Fruit fly (Drosophila melanogaster): ENCODE measurements around the gene CG10232.

Gene CG10232

DNA sequence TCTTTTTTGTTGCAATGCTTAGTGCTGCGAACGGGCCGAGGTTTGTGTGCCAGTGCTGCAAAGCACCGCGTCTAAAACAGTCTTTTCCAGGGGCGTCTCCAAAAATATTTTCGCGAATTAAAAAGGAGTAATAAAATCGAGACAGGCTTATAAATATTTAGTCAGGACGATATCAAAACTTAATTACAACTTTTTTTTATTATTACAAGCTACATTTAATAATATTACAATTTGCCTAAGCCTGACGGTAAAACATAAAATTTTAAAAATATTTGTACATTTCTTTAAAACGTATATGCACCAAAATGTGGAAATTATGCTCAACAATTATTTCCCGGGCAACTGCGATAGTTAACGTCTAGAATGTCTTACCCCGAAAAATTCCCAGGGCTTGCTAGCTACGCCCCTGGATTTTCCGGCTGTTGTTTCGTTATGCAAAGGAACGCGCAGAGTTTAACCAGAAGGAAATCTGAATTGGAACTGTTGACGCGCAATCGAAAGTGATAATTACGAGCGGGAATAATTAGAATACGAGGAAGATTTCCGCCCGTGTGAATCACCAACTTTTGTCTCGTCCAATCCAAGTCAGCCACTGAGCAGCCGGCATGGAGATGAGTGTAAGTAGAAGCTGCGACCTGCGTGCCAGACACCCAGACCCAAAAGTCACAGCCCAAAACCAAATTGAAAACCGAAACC, 36.6 kb upstream of the CG10232 start, which contains the start of the genes PTPMT1 and Hrd3:
TSS of gene PTPMT1 (plus strand) at position 428 of the 696 bp plus-strand sequence.
TSS of gene Hrd3 (minus strand) at position 646 of the 696 bp plus-strand sequence.
- TF ChIP-seq Hr96 (GFP tag; optimal IDR thresholded peaks at IDR 0.05) = peak; percentile 98
- peak; percentile 96 for TF ChIP-seq bab1 (GFP tag; optimal IDR thresholded peaks at IDR 0.05)
- peak; percentile 98 for TF ChIP-seq CG7101 (tag; optimal IDR thresholded peaks at IDR 0.05)
- TF ChIP-seq pad (GFP tag; optimal IDR thresholded peaks at IDR 0.05) = peak; percentile 95
- TF ChIP-seq cic (GFP tag; optimal IDR thresholded peaks at IDR 0.05) = peak; percentile 88
- peak; percentile 93 for TF ChIP-seq tj (GFP tag; optimal IDR thresholded peaks at IDR 0.05)
- TF ChIP-seq CG33017 (tag; optimal IDR thresholded peaks at IDR 0.05) = peak; percentile 97
- TF ChIP-seq toe (GFP tag; optimal IDR thresholded peaks at IDR 0.05) = peak; percentile 99
- TF ChIP-seq ovo (GFP tag; optimal IDR thresholded peaks at IDR 0.05) = peak; percentile 95
- TF ChIP-seq CG1620 (GFP tag; optimal IDR thresholded peaks at IDR 0.05) = peak; percentile 99
- peak; percentile 99 for TF ChIP-seq CG12768 (GFP tag; optimal IDR thresholded peaks at IDR 0.05)
- TF ChIP-seq Mnt (GFP tag; optimal IDR thresholded peaks at IDR 0.05) = peak; percentile 95
- TF ChIP-seq Clk (GFP tag; optimal IDR thresholded peaks at IDR 0.05) = peak; percentile 97
- no peak for TF ChIP-seq kay (GFP tag; ENCODE audit: borderline replicate concordance)
- TF ChIP-seq cnc (optimal IDR thresholded peaks at IDR 0.05) = no peak
- peak; percentile 98 for TF ChIP-seq Crg-1 (GFP tag; optimal IDR thresholded peaks at IDR 0.05)
- TF ChIP-seq CG7045 (GFP tag; optimal IDR thresholded peaks at IDR 0.05) = peak; percentile 99
- peak; percentile 99 for TF ChIP-seq CG5204 (GFP tag; optimal IDR thresholded peaks at IDR 0.05)
- peak; percentile 100 for TF ChIP-seq CG11617 (GFP tag; optimal IDR thresholded peaks at IDR 0.05)
- peak; percentile 94 for TF ChIP-seq CG14711 (tag; optimal IDR thresholded peaks at IDR 0.05)

DNA sequence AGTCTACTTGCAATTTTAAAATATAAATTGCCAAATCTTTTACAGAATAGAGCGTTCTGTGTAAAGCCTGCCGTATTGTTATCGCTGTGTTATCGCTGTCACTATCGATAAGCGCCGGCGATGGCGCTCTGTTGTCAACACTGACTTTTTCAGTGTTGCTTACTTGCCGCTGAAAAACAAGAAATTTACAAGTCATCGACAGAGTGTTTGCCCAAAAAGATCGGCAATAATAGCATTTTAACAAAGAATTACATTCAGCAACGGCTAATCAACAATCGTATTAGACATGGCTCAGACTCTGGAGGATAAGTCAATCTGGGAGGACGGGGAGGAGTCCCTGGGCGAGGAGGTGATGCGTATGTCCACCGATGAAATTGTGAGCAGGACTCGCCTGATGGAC, 31.3 kb upstream of the CG10232 start, which contains the start of the genes RanBP3 and Rpt5:
TSS of gene RanBP3 (minus strand) at position 107 of the 400 bp plus-strand sequence.
TSS of gene Rpt5 (plus strand) at position 149 of the 400 bp plus-strand sequence.
- no peak for TF ChIP-seq Hr96 (GFP tag; optimal IDR thresholded peaks at IDR 0.05)
- TF ChIP-seq bab1 (GFP tag; optimal IDR thresholded peaks at IDR 0.05) = peak; percentile 67
- TF ChIP-seq CG5204 (GFP tag; optimal IDR thresholded peaks at IDR 0.05) = no peak
- peak; percentile 55 for TF ChIP-seq CG7045 (GFP tag; optimal IDR thresholded peaks at IDR 0.05)
- peak; percentile 70 for TF ChIP-seq CG11617 (GFP tag; optimal IDR thresholded peaks at IDR 0.05)
- peak; percentile 75 for TF ChIP-seq CG14711 (tag; optimal IDR thresholded peaks at IDR 0.05)
- peak; percentile 80 for TF ChIP-seq CG7101 (tag; optimal IDR thresholded peaks at IDR 0.05)
- peak; percentile 26 for TF ChIP-seq toe (GFP tag; optimal IDR thresholded peaks at IDR 0.05)
- peak; percentile 56 to 92 for TF ChIP-seq cnc (optimal IDR thresholded peaks at IDR 0.05)
- peak; percentile 81 for TF ChIP-seq Crg-1 (GFP tag; optimal IDR thresholded peaks at IDR 0.05)
- TF ChIP-seq cic (GFP tag; optimal IDR thresholded peaks at IDR 0.05) = peak; percentile 37
- TF ChIP-seq tj (GFP tag; optimal IDR thresholded peaks at IDR 0.05) = no peak
- peak; percentile 68 for TF ChIP-seq Mnt (GFP tag; optimal IDR thresholded peaks at IDR 0.05)
- TF ChIP-seq kay (GFP tag; ENCODE audit: borderline replicate concordance) = no peak
- peak; percentile 77 for TF ChIP-seq pad (GFP tag; optimal IDR thresholded peaks at IDR 0.05)
- peak; percentile 40 for TF ChIP-seq Clk (GFP tag; optimal IDR thresholded peaks at IDR 0.05)
- peak; percentile 12 for TF ChIP-seq ovo (GFP tag; optimal IDR thresholded peaks at IDR 0.05)
- peak; percentile 86 for TF ChIP-seq CG12768 (GFP tag; optimal IDR thresholded peaks at IDR 0.05)
- peak; percentile 82 for TF ChIP-seq CG1620 (GFP tag; optimal IDR thresholded peaks at IDR 0.05)
- TF ChIP-seq CG33017 (tag; optimal IDR thresholded peaks at IDR 0.05) = peak; percentile 59

DNA sequence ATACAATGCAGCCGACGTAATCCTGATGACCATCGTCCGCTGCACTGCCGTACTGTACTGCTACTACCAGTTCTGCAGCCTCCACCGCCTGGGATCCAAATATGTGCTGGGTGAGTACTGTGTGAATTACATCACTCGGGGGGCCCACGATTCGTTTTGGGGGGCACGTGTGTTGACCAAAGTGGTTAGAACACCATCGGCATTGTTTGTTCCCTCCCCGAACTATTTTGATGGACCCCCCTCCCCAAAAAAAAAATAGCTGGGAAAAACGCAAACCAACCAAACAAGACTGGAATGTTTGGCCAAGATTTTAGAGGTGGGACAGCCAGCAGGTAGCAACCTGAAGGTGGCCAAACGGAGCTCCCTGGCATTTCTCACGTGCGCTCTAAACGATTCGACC, 26.0 kb upstream of the CG10232 start:
- TF ChIP-seq toe (GFP tag; optimal IDR thresholded peaks at IDR 0.05) = no peak
- TF ChIP-seq Clk (GFP tag; optimal IDR thresholded peaks at IDR 0.05) = no peak
- no peak for TF ChIP-seq CG11617 (GFP tag; optimal IDR thresholded peaks at IDR 0.05)
- no peak for TF ChIP-seq CG7045 (GFP tag; optimal IDR thresholded peaks at IDR 0.05)
- TF ChIP-seq tj (GFP tag; optimal IDR thresholded peaks at IDR 0.05) = no peak
- no peak for TF ChIP-seq cnc (optimal IDR thresholded peaks at IDR 0.05)
- TF ChIP-seq CG12768 (GFP tag; optimal IDR thresholded peaks at IDR 0.05) = no peak
- no peak for TF ChIP-seq CG33017 (tag; optimal IDR thresholded peaks at IDR 0.05)
- no peak for TF ChIP-seq CG1620 (GFP tag; optimal IDR thresholded peaks at IDR 0.05)
- TF ChIP-seq CG14711 (tag; optimal IDR thresholded peaks at IDR 0.05) = no peak

DNA sequence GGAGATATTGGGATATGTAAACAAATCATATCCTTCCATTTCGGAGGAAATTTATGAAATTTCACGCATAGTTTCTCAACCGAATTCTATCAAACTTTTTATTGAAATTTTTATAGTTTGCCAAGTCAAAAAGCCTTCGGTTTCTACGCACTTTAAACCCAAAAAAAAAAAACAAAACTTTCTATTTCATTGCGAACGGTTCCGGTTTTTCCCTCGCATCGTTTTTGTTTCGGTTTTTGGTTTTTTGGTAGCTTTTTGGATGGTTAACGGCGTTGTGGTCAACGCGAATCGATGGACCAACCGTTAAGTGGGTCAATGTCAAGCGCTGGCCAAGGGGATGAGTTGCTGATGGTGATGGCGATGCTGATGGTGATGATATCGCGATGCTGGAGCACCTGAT, 19.5 kb upstream of the CG10232 start:
- no peak for TF ChIP-seq CG1620 (GFP tag; optimal IDR thresholded peaks at IDR 0.05)
- no peak for TF ChIP-seq CG7101 (tag; optimal IDR thresholded peaks at IDR 0.05)
- TF ChIP-seq CG5204 (GFP tag; optimal IDR thresholded peaks at IDR 0.05) = no peak
- no peak for TF ChIP-seq CG12768 (GFP tag; optimal IDR thresholded peaks at IDR 0.05)
- no peak for TF ChIP-seq cnc (optimal IDR thresholded peaks at IDR 0.05)
- TF ChIP-seq Mnt (GFP tag; optimal IDR thresholded peaks at IDR 0.05) = no peak
- TF ChIP-seq Hr96 (GFP tag; optimal IDR thresholded peaks at IDR 0.05) = no peak
- TF ChIP-seq kay (GFP tag; ENCODE audit: borderline replicate concordance) = no peak
- TF ChIP-seq CG33017 (tag; optimal IDR thresholded peaks at IDR 0.05) = no peak
- TF ChIP-seq CG7045 (GFP tag; optimal IDR thresholded peaks at IDR 0.05) = no peak
- no peak for TF ChIP-seq CG11617 (GFP tag; optimal IDR thresholded peaks at IDR 0.05)
- no peak for TF ChIP-seq toe (GFP tag; optimal IDR thresholded peaks at IDR 0.05)
- no peak for TF ChIP-seq CG14711 (tag; optimal IDR thresholded peaks at IDR 0.05)
- no peak for TF ChIP-seq cic (GFP tag; optimal IDR thresholded peaks at IDR 0.05)
- no peak for TF ChIP-seq pad (GFP tag; optimal IDR thresholded peaks at IDR 0.05)
- no peak for TF ChIP-seq Clk (GFP tag; optimal IDR thresholded peaks at IDR 0.05)
- no peak for TF ChIP-seq ovo (GFP tag; optimal IDR thresholded peaks at IDR 0.05)

dm6 chr3R:23737676-23738574, 16.5 kb upstream of the CG10232 start:
- no peak for TF ChIP-seq Hr96 (GFP tag; optimal IDR thresholded peaks at IDR 0.05)
- TF ChIP-seq CG14711 (tag; optimal IDR thresholded peaks at IDR 0.05) = no peak
- no peak for TF ChIP-seq toe (GFP tag; optimal IDR thresholded peaks at IDR 0.05)
- no peak for TF ChIP-seq Clk (GFP tag; optimal IDR thresholded peaks at IDR 0.05)
- TF ChIP-seq CG12768 (GFP tag; optimal IDR thresholded peaks at IDR 0.05) = no peak
- no peak for TF ChIP-seq cnc (optimal IDR thresholded peaks at IDR 0.05)
- TF ChIP-seq tj (GFP tag; optimal IDR thresholded peaks at IDR 0.05) = no peak

All from whole organism, adult.